Fruit fly (Drosophila melanogaster) whole organism, embryonic: Measurements from ENCODE around the gene Nost.
A peak's percentile ranks its signal among the peaks of the same experiment; 100 is the strongest.

Experiments
- Atf3 ChIP-seq: fragments of 200-800 bp; sonication (Bioruptor generic); optimal IDR thresholded peaks from 3 replicates; lab custom pipeline; 2016; ENCODE audit warnings: missing biosample characterization, missing genetic modification characterization
- CG13123 ChIP-seq: fragments of 200-800 bp; sonication (Bioruptor generic); optimal IDR thresholded peaks from 2 replicates; lab custom pipeline; 2016; ENCODE audit warnings: missing biosample characterization, missing genetic modification characterization
- CG15011 ChIP-seq: fragments of 200-800 bp; sonication (Bioruptor generic); optimal IDR thresholded peaks from 3 replicates; lab custom pipeline; 2018; ENCODE audit warnings: missing biosample characterization, mild to moderate bottlenecking, missing genetic modification characterization
- CG15073 ChIP-seq: fragments of 200-800 bp; sonication (Bioruptor generic); optimal IDR thresholded peaks from 2 replicates; lab custom pipeline; 2016; ENCODE audit warnings: missing biosample characterization, missing genetic modification characterization
- CG1647 ChIP-seq: fragments of 200-800 bp; sonication (Bioruptor generic); optimal IDR thresholded peaks from 3 replicates; lab custom pipeline; 2016; ENCODE audit warnings: missing biosample characterization, missing genetic modification characterization
- CG17802 ChIP-seq: fragments of 200-800 bp; sonication (Bioruptor generic); optimal IDR thresholded peaks from 2 replicates; lab custom pipeline; 2018; ENCODE audit warnings: missing biosample characterization, mild to moderate bottlenecking, missing genetic modification characterization, moderate library complexity
- CG18476 ChIP-seq: fragments of 200-800 bp; sonication (Bioruptor generic); optimal IDR thresholded peaks from 2 replicates; lab custom pipeline; 2016; ENCODE audit warnings: missing biosample characterization, mild to moderate bottlenecking, missing genetic modification characterization
- CG2875 ChIP-seq: fragments of 200-800 bp; sonication (Bioruptor generic); optimal IDR thresholded peaks from 2 replicates; lab custom pipeline; 2017; ENCODE audit warnings: missing biosample characterization, mild to moderate bottlenecking, missing genetic modification characterization, missing genetic modification reagents
- CG31441 ChIP-seq: fragments of 200-800 bp; sonication (Bioruptor generic); IDR thresholded peaks from 2 replicates; pipeline ENCODE4 v1.3.6; 2022; ENCODE audit warnings: missing biosample characterization, missing genetic modification characterization
- CG32532 ChIP-seq: fragments of 200-800 bp; sonication (Bioruptor generic); IDR thresholded peaks from 2 replicates; pipeline ENCODE4 v1.3.6; 2022; ENCODE audit warnings: missing biosample characterization, missing genetic modification characterization
- CG34224 ChIP-seq: fragments of 200-800 bp; sonication (Bioruptor generic); IDR thresholded peaks from 3 replicates; pipeline ENCODE4 v1.3.6; 2022; ENCODE audit warnings: missing biosample characterization, missing genetic modification characterization; ENCODE audit not compliant: partially characterized antibody
- CG4617 ChIP-seq: fragments of 200-800 bp; sonication (Bioruptor generic); optimal IDR thresholded peaks from 3 replicates; lab custom pipeline; 2016; ENCODE audit warnings: missing biosample characterization, missing genetic modification characterization, borderline replicate concordance
- CG6654 ChIP-seq: fragments of 200-800 bp; sonication (Bioruptor generic); optimal IDR thresholded peaks from 2 replicates; lab custom pipeline; 2017; ENCODE audit warnings: missing biosample characterization, mild to moderate bottlenecking, missing genetic modification characterization
- CG6854 ChIP-seq: fragments of 200-800 bp; sonication (Bioruptor generic); optimal IDR thresholded peaks from 3 replicates; lab custom pipeline; 2017; ENCODE audit warnings: missing biosample characterization, mild to moderate bottlenecking, missing genetic modification characterization
- CG7271 ChIP-seq: fragments of 200-800 bp; sonication (Bioruptor generic); optimal IDR thresholded peaks from 2 replicates; lab custom pipeline; 2018; ENCODE audit warnings: missing biosample characterization, mild to moderate bottlenecking, missing genetic modification characterization, moderate library complexity
- CG8290 ChIP-seq, 3 experiments: fragments of 200-800 bp; sonication (Bioruptor generic); optimal IDR thresholded peaks; 2 replicates each; lab custom pipeline; 2016 to 2019; ENCODE audit warnings: missing biosample characterization in 3 of 3, missing genetic modification characterization in 3 of 3, mild to moderate bottlenecking in 2 of 3, moderate library complexity in 1 of 3
- Camta ChIP-seq: fragments of 200-800 bp; sonication (Bioruptor generic); optimal IDR thresholded peaks from 2 replicates; lab custom pipeline; 2016; ENCODE audit warnings: missing biosample characterization, missing genetic modification characterization
- D19A ChIP-seq: fragments of 200-800 bp; optimal IDR thresholded peaks from 3 replicates; lab custom pipeline; 2019; ENCODE audit warnings: missing biosample characterization, mild to moderate bottlenecking, missing genetic modification characterization, moderate library complexity
- Dfd ChIP-seq, 2 experiments: fragments of >200 bp; optimal IDR thresholded peaks; 2 replicates each; lab custom pipeline; 2017; ENCODE audit warnings: missing biosample characterization in 2 of 2, missing genetic modification characterization in 2 of 2
- Dp ChIP-seq: fragments of 200-800 bp; sonication (Bioruptor generic); optimal IDR thresholded peaks from 2 replicates; lab custom pipeline; 2018; ENCODE audit warnings: missing biosample characterization, mild to moderate bottlenecking, missing genetic modification characterization, moderate library complexity
- H15 ChIP-seq: fragments of 200-800 bp; sonication (Bioruptor generic); IDR thresholded peaks from 3 replicates; pipeline ENCODE4 v1.3.6; 2022; ENCODE audit warnings: missing biosample characterization, missing genetic modification characterization
- Hmr ChIP-seq: fragments of 200-800 bp; sonication (Bioruptor generic); optimal IDR thresholded peaks from 3 replicates; lab custom pipeline; 2017; ENCODE audit warnings: mild to moderate bottlenecking, missing biosample characterization, missing genetic modification reagents, missing genetic modification characterization
- NC2α ChIP-seq: fragments of 200-800 bp; sonication (Bioruptor generic); optimal IDR thresholded peaks from 2 replicates; lab custom pipeline; 2016; ENCODE audit warnings: missing biosample characterization, missing genetic modification characterization
- Oli ChIP-seq: fragments of 200-800 bp; sonication (Bioruptor generic); optimal IDR thresholded peaks from 2 replicates; lab custom pipeline; 2018; ENCODE audit warnings: missing biosample characterization, mild to moderate bottlenecking, missing genetic modification characterization, moderate library complexity
- Opbp ChIP-seq: fragments of 200-800 bp; sonication (Bioruptor generic); IDR thresholded peaks from 3 replicates; pipeline ENCODE4 v1.3.6; 2022; ENCODE audit warnings: missing biosample characterization, missing genetic modification characterization; ENCODE audit not compliant: partially characterized antibody
- Ravus ChIP-seq: fragments of 200-800 bp; sonication (Bioruptor generic); IDR thresholded peaks from 2 replicates; pipeline ENCODE4 v1.3.6; 2022; ENCODE audit warnings: missing biosample characterization, missing genetic modification characterization
- Sox100B ChIP-seq: fragments of 200-800 bp; sonication (Bioruptor generic); optimal IDR thresholded peaks from 3 replicates; lab custom pipeline; 2018; ENCODE audit warnings: missing biosample characterization, mild to moderate bottlenecking, missing genetic modification characterization
- Sry-β ChIP-seq: fragments of 200-800 bp; sonication (Bioruptor generic); optimal IDR thresholded peaks from 2 replicates; lab custom pipeline; 2018; ENCODE audit warnings: missing biosample characterization, mild to moderate bottlenecking, missing genetic modification characterization, moderate library complexity
- TFAM ChIP-seq: fragments of 200-800 bp; sonication (Bioruptor generic); optimal IDR thresholded peaks from 2 replicates; lab custom pipeline; 2017; ENCODE audit warnings: missing biosample characterization, missing genetic modification characterization, inconsistent platforms
- Trl ChIP-seq, 3 experiments: fragments of >200 bp in 2 of 3; fragments of 200-800 bp in 1 of 3; sonication (Bioruptor generic) in 1 of 3; optimal IDR thresholded peaks; 2 replicates in 1 of 3; 3 replicates in 2 of 3; lab custom pipeline; 2016 to 2017; ENCODE audit warnings: missing biosample characterization in 1 of 3, missing genetic modification characterization in 1 of 3
- al ChIP-seq: fragments of 200-800 bp; sonication (Bioruptor generic); IDR thresholded peaks from 2 replicates; pipeline ENCODE4 v1.3.6; 2022; ENCODE audit warnings: missing biosample characterization, missing genetic modification characterization
- bsh ChIP-seq, 2 experiments: fragments of 200-800 bp; sonication (Bioruptor generic); optimal IDR thresholded peaks; 2 replicates each; lab custom pipeline; 2017 to 2018; ENCODE audit warnings: mild to moderate bottlenecking in 2 of 2, missing biosample characterization in 2 of 2, missing genetic modification characterization in 2 of 2, moderate library complexity in 1 of 2
- corto ChIP-seq: fragments of 200-800 bp; sonication (Bioruptor generic); optimal IDR thresholded peaks from 2 replicates; lab custom pipeline; 2016; ENCODE audit warnings: missing biosample characterization, mild to moderate bottlenecking, missing genetic modification characterization, moderate library complexity
- crp ChIP-seq, 2 experiments: fragments of 200-800 bp; sonication (Bioruptor generic); optimal IDR thresholded peaks; 2 replicates in 1 of 2; 3 replicates in 1 of 2; lab custom pipeline; 2017; ENCODE audit warnings: missing biosample characterization in 2 of 2, missing genetic modification characterization in 2 of 2, mild to moderate bottlenecking in 1 of 2, moderate library complexity in 1 of 2
- cwo ChIP-seq: fragments of 200-800 bp; sonication (Bioruptor generic); optimal IDR thresholded peaks from 3 replicates; lab custom pipeline; 2017; ENCODE audit warnings: missing biosample characterization, missing genetic modification characterization, mild to moderate bottlenecking, moderate library complexity, missing genetic modification reagents
- dan ChIP-seq: fragments of 200-800 bp; sonication (Bioruptor generic); IDR thresholded peaks from 2 replicates; pipeline ENCODE4 v1.3.6; 2022; ENCODE audit warnings: missing biosample characterization, missing genetic modification characterization
- fru ChIP-seq: fragments of >200 bp; optimal IDR thresholded peaks from 2 replicates; lab custom pipeline; 2017
- gro ChIP-seq: fragments of 200-800 bp; sonication (Bioruptor generic); optimal IDR thresholded peaks from 2 replicates; lab custom pipeline; 2016; ENCODE audit warnings: missing biosample characterization, missing genetic modification characterization
- hth ChIP-seq: fragments of >200 bp; optimal IDR thresholded peaks from 2 replicates; lab custom pipeline; 2017; ENCODE audit warnings: inconsistent platforms
- ind ChIP-seq: fragments of 200-800 bp; sonication (Bioruptor generic); optimal IDR thresholded peaks from 3 replicates; lab custom pipeline; 2016; ENCODE audit warnings: missing biosample characterization, missing genetic modification characterization
- lola ChIP-seq, 3 experiments: fragments of >200 bp in 2 of 3; fragments of 200-800 bp in 1 of 3; sonication (Bioruptor generic) in 1 of 3; optimal IDR thresholded peaks; 2 replicates each; lab custom pipeline; 2017 to 2019; ENCODE audit warnings: missing biosample characterization in 3 of 3, missing genetic modification characterization in 3 of 3, mild to moderate bottlenecking in 1 of 3, moderate library complexity in 1 of 3
- lov ChIP-seq, 2 experiments: fragments of 200-800 bp in 1 of 2; fragments of >200 bp in 1 of 2; sonication (Bioruptor generic) in 1 of 2; IDR thresholded peaks in 1 of 2; optimal IDR thresholded peaks in 1 of 2; 2 replicates in 1 of 2; 3 replicates in 1 of 2; pipeline versions ENCODE4 v1.3.6 to Lab custom; 2017 to 2022; ENCODE audit warnings: missing biosample characterization in 1 of 2, missing genetic modification characterization in 1 of 2
- sc ChIP-seq, 3 experiments: fragments of >200 bp in 2 of 3; fragments of 200-800 bp in 1 of 3; sonication (Bioruptor generic) in 1 of 3; optimal IDR thresholded peaks; 2 replicates in 2 of 3; 3 replicates in 1 of 3; lab custom pipeline; 2017; ENCODE audit warnings: mild to moderate bottlenecking in 1 of 3, missing biosample characterization in 1 of 3, missing genetic modification characterization in 1 of 3, missing genetic modification reagents in 1 of 3
- schlank ChIP-seq: fragments of 200-800 bp; sonication (Bioruptor generic); optimal IDR thresholded peaks from 2 replicates; lab custom pipeline; 2018; ENCODE audit warnings: missing biosample characterization, mild to moderate bottlenecking, missing genetic modification characterization
- sug ChIP-seq: fragments of 200-800 bp; optimal IDR thresholded peaks from 2 replicates; lab custom pipeline; 2019; ENCODE audit warnings: missing biosample characterization, mild to moderate bottlenecking, missing genetic modification characterization, moderate library complexity
- unc-4 ChIP-seq: fragments of 200-800 bp; sonication (Bioruptor generic); IDR thresholded peaks from 2 replicates; pipeline ENCODE4 v1.3.6; 2022; ENCODE audit warnings: missing biosample characterization, missing genetic modification characterization; ENCODE audit not compliant: partially characterized antibody
- zen ChIP-seq: fragments of 200-800 bp; sonication (Bioruptor generic); optimal IDR thresholded peaks from 3 replicates; lab custom pipeline; 2018; ENCODE audit warnings: missing biosample characterization, mild to moderate bottlenecking, missing genetic modification characterization, moderate library complexity

The Nost gene

DNA sequence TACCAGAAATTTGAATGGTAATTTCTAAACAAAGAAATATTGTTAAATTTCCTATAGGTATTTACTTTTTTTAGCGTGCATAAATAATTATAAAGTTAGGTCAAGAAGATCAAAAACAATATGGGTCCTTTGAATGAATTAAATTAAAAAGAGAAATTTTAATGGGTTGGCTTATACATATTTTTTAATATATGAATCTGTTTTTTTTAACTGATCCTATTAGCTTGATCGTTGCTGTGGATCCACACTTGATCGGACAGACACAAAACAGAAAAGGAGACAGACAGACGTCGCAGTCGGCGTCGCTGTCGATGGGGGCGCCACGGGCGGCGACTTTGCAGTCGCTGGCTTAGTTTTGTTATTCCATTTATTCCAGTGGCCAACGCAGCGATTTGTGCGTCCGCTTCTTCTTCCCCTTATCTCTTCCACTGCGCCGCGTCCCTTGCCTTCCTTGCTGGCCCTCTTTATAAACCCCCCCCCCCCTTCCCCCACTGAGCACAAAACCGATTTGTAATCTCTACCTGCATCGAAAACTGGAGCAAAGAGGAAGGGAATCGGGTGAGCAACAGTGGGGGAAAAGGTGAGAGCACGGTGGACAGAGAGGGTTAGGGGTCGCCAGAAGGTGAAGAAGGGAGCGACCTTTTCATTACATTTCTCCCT lies 17.9 kb downstream of the Nost start (continued):
- no peak for TF ChIP-seq H15 (GFP tag; lab: Robert Waterston, UW)
- no peak for TF ChIP-seq Ravus (GFP tag; lab: Robert Waterston, UW)
- peak; percentile 74 for TF ChIP-seq Sox100B
- TF ChIP-seq D19A (tag; lab: Kevin White, UChicago) = peak; percentile 81
- no peak for TF ChIP-seq CG34224 (GFP tag; lab: Robert Waterston, UW)
- peak; percentile 70 for TF ChIP-seq CG2875 (GFP tag; lab: Kevin White, UChicago)
- TF ChIP-seq Sry-β = no peak
- no peak for TF ChIP-seq hth (lab: Kevin White, UChicago)
- TF ChIP-seq CG8290 (GFP tag; optimal IDR thresholded peaks at IDR 0.05; lab: Kevin White, UChicago) = peak; percentile 46
- TF ChIP-seq CG8290 (tag; optimal IDR thresholded peaks at IDR 0.05; lab: Kevin White, UChicago) = no peak
- TF ChIP-seq CG6854 (GFP tag; lab: Kevin White, UChicago) = no peak
- no peak for TF ChIP-seq gro (GFP tag; lab: Kevin White, UChicago)
- no peak for TF ChIP-seq Dfd (GFP tag; optimal IDR thresholded peaks at IDR 0.05; lab: Kevin White, UChicago)
- TF ChIP-seq CG15011 (GFP tag; lab: Kevin White, UChicago) = peak; percentile 29
- no peak for TF ChIP-seq schlank (tag; lab: Kevin White, UChicago)
- TF ChIP-seq Atf3 = no peak
- TF ChIP-seq CG31441 (GFP tag; lab: Robert Waterston, UW) = peak; percentile 82
- TF ChIP-seq lov (optimal IDR thresholded peaks at IDR 0.05; lab: Kevin White, UChicago) = no peak
- no peak for TF ChIP-seq lov (GFP tag; IDR thresholded peaks at IDR 0.05; lab: Robert Waterston, UW)
- peak; percentile 82 for TF ChIP-seq Oli (tag; lab: Kevin White, UChicago)
- no peak for TF ChIP-seq Hmr
- TF ChIP-seq CG17802 (tag; lab: Kevin White, UChicago) = no peak
- no peak for TF ChIP-seq al (GFP tag; lab: Robert Waterston, UW)
- no peak for TF ChIP-seq unc-4 (GFP tag; lab: Robert Waterston, UW)
- TF ChIP-seq Trl (optimal IDR thresholded peaks at IDR 0.05; lab: Kevin White, UChicago) = peak in 1 of 2 experiments; percentile 8
- no peak for TF ChIP-seq Trl (GFP tag; optimal IDR thresholded peaks at IDR 0.05; lab: Kevin White, UChicago)
- TF ChIP-seq bsh (GFP tag; optimal IDR thresholded peaks at IDR 0.05; lab: Kevin White, UChicago) = peak; percentile 58 to 87
- no peak for TF ChIP-seq CG13123 (GFP tag; lab: Kevin White, UChicago)
- peak; percentile 39 for TF ChIP-seq CG18476 (GFP tag; lab: Kevin White, UChicago)
- TF ChIP-seq Opbp (GFP tag; lab: Robert Waterston, UW) = no peak
- TF ChIP-seq zen = peak; percentile 45
- TF ChIP-seq NC2α (GFP tag; lab: Kevin White, UChicago) = no peak
- peak; percentile 25 for TF ChIP-seq CG6654
- TF ChIP-seq CG7271 (tag; lab: Kevin White, UChicago) = peak; percentile 3
- no peak for TF ChIP-seq fru (lab: Kevin White, UChicago)
- no peak for TF ChIP-seq CG15073 (GFP tag; lab: Kevin White, UChicago)
- no peak for TF ChIP-seq cwo (GFP tag; lab: Kevin White, UChicago)
- no peak for TF ChIP-seq CG1647 (GFP tag; lab: Kevin White, UChicago)
- no peak for TF ChIP-seq sc (optimal IDR thresholded peaks at IDR 0.05; lab: Kevin White, UChicago)
- peak; percentile 60 for TF ChIP-seq sc (GFP tag; optimal IDR thresholded peaks at IDR 0.05; lab: Kevin White, UChicago)
- no peak for TF ChIP-seq Dp
- TF ChIP-seq TFAM (GFP tag; lab: Kevin White, UChicago) = no peak
- TF ChIP-seq ind = peak; percentile 34
- TF ChIP-seq crp (GFP tag; optimal IDR thresholded peaks at IDR 0.05; lab: Kevin White, UChicago) = peak in 1 of 2 experiments; percentile 4
- TF ChIP-seq lola (GFP tag; optimal IDR thresholded peaks at IDR 0.05; lab: Kevin White, UChicago) = peak in 1 of 3 experiments; percentile 89
- no peak for TF ChIP-seq dan
- no peak for TF ChIP-seq CG4617 (GFP tag; lab: Kevin White, UChicago)
- TF ChIP-seq sug = no peak
- TF ChIP-seq Camta (GFP tag; lab: Kevin White, UChicago) = peak; percentile 19
- TF ChIP-seq CG32532 (GFP tag; lab: Robert Waterston, UW) = peak; percentile 14; the same call in 1 of the 2 replicates
- no peak for TF ChIP-seq corto (GFP tag; lab: Kevin White, UChicago)
